Worm (Caenorhabditis elegans): ENCODE results near the gene col-104.

- no peak for TF ChIP-seq grh-1 (GFP tag; IDR thresholded peaks at IDR 0.05)
- no peak for TF ChIP-seq unc-86 (tag; optimal IDR thresholded peaks at IDR 0.05)
Observed at ce11 chrIV:1375289-1375688, 20.2 kb upstream of the col-104 start.
